Fruit fly (Drosophila melanogaster) whole organism, embryonic: Measurements from ENCODE around the gene CG18649.

ENCODE experiments used
- Ada2b ChIP-seq: fragments of 200-800 bp; sonication (Bioruptor generic); IDR thresholded peaks from 2 replicates; pipeline ENCODE4 v1.3.6; 2022; ENCODE audit warnings: missing biosample characterization, missing genetic modification characterization
- Blimp-1 ChIP-seq: fragments of 200-800 bp; sonication (Bioruptor generic); optimal IDR thresholded peaks from 3 replicates; lab custom pipeline; 2018; ENCODE audit warnings: missing biosample characterization, missing genetic modification characterization, mild to moderate bottlenecking, moderate library complexity, missing genetic modification reagents
- CG10274 ChIP-seq: fragments of 200-800 bp; sonication (Bioruptor generic); optimal IDR thresholded peaks from 3 replicates; lab custom pipeline; 2017; ENCODE audit warnings: missing biosample characterization, mild to moderate bottlenecking, missing genetic modification characterization
- CG10366 ChIP-seq: fragments of 200-800 bp; sonication (Bioruptor generic); IDR thresholded peaks from 2 replicates; pipeline ENCODE4 v1.3.6; 2022; ENCODE audit warnings: missing biosample characterization, missing genetic modification characterization
- CG10979 ChIP-seq: fragments of 200-800 bp; sonication (Bioruptor generic); optimal IDR thresholded peaks from 2 replicates; lab custom pipeline; 2018; ENCODE audit warnings: missing biosample characterization, mild to moderate bottlenecking, missing genetic modification characterization, moderate library complexity
- CG11085 ChIP-seq: fragments of 200-800 bp; sonication (Bioruptor generic); IDR thresholded peaks from 2 replicates; pipeline ENCODE4 v1.3.6; 2022; ENCODE audit warnings: missing biosample characterization, missing genetic modification characterization
- CG11398 ChIP-seq: fragments of 200-800 bp; sonication (Bioruptor generic); optimal IDR thresholded peaks from 2 replicates; lab custom pipeline; 2016; ENCODE audit warnings: missing biosample characterization, missing genetic modification characterization
- CG11560 ChIP-seq: fragments of 200-800 bp; sonication (Bioruptor generic); IDR thresholded peaks from 3 replicates; pipeline ENCODE4 v1.3.6; 2022; ENCODE audit warnings: missing biosample characterization, missing genetic modification characterization
- CG12744 ChIP-seq: fragments of 200-800 bp; sonication (Bioruptor generic); optimal IDR thresholded peaks from 2 replicates; lab custom pipeline; 2016; ENCODE audit warnings: missing biosample characterization, missing genetic modification characterization
- CG15514 ChIP-seq: fragments of 200-800 bp; sonication (Bioruptor generic); optimal IDR thresholded peaks from 3 replicates; lab custom pipeline; 2017; ENCODE audit warnings: missing biosample characterization, missing genetic modification characterization, mild to moderate bottlenecking, moderate library complexity, missing genetic modification reagents
- CG1792 ChIP-seq: fragments of 200-800 bp; sonication (Bioruptor generic); optimal IDR thresholded peaks from 2 replicates; lab custom pipeline; 2016; ENCODE audit warnings: missing biosample characterization, missing genetic modification characterization
- CG18599 ChIP-seq: fragments of 200-800 bp; sonication (Bioruptor generic); optimal IDR thresholded peaks from 3 replicates; lab custom pipeline; 2017; ENCODE audit warnings: missing biosample characterization, missing genetic modification characterization, mild to moderate bottlenecking, moderate library complexity, missing genetic modification reagents
- CG2199 ChIP-seq: fragments of 200-800 bp; sonication (Bioruptor generic); IDR thresholded peaks from 3 replicates; pipeline ENCODE4 v1.3.6; 2022; ENCODE audit warnings: missing biosample characterization, missing genetic modification characterization
- CG2712 ChIP-seq: fragments of 200-800 bp; optimal IDR thresholded peaks from 3 replicates; lab custom pipeline; 2019; ENCODE audit warnings: missing biosample characterization, mild to moderate bottlenecking, missing genetic modification characterization, moderate library complexity
- CG30020 ChIP-seq: fragments of 200-800 bp; optimal IDR thresholded peaks from 2 replicates; lab custom pipeline; 2019; ENCODE audit warnings: missing biosample characterization, mild to moderate bottlenecking, missing genetic modification characterization, moderate library complexity
- CG3163 ChIP-seq: fragments of 200-800 bp; sonication (Bioruptor generic); optimal IDR thresholded peaks from 3 replicates; lab custom pipeline; 2016; ENCODE audit warnings: missing biosample characterization, missing genetic modification characterization
- CG32772 ChIP-seq: fragments of 200-800 bp; sonication (Bioruptor generic); IDR thresholded peaks from 2 replicates; pipeline ENCODE4 v1.3.6; 2022; ENCODE audit warnings: missing biosample characterization, missing genetic modification characterization
- CG33213 ChIP-seq: fragments of 200-800 bp; sonication (Bioruptor generic); optimal IDR thresholded peaks from 3 replicates; lab custom pipeline; 2016; ENCODE audit warnings: missing biosample characterization, missing genetic modification characterization
- CG42726 ChIP-seq: fragments of 200-800 bp; sonication (Bioruptor generic); IDR thresholded peaks from 2 replicates; pipeline ENCODE4 v1.3.6; 2022; ENCODE audit warnings: missing biosample characterization, missing genetic modification characterization; ENCODE audit not compliant: partially characterized antibody
- CG4854 ChIP-seq: fragments of 200-800 bp; sonication (Bioruptor generic); optimal IDR thresholded peaks from 2 replicates; lab custom pipeline; 2016; ENCODE audit warnings: missing biosample characterization, missing genetic modification characterization, inconsistent platforms
- CG7271 ChIP-seq: fragments of 200-800 bp; sonication (Bioruptor generic); optimal IDR thresholded peaks from 2 replicates; lab custom pipeline; 2018; ENCODE audit warnings: missing biosample characterization, mild to moderate bottlenecking, missing genetic modification characterization, moderate library complexity
- CG7963 ChIP-seq: fragments of 200-800 bp; sonication (Bioruptor generic); IDR thresholded peaks from 3 replicates; pipeline ENCODE4 v1.3.6; 2022; ENCODE audit warnings: missing biosample characterization, missing genetic modification characterization; ENCODE audit not compliant: partially characterized antibody
- CG8765 ChIP-seq: fragments of 200-800 bp; sonication (Bioruptor generic); IDR thresholded peaks from 2 replicates; pipeline ENCODE4 v1.3.6; 2022; ENCODE audit warnings: missing biosample characterization, missing genetic modification characterization
- CTCF ChIP-seq: fragments of 200-800 bp; sonication (Bioruptor generic); optimal IDR thresholded peaks from 2 replicates; lab custom pipeline; 2017; ENCODE audit warnings: missing biosample characterization, mild to moderate bottlenecking, missing genetic modification characterization, moderate library complexity
- Chrac-16 ChIP-seq: fragments of 200-800 bp; sonication (Bioruptor generic); optimal IDR thresholded peaks from 3 replicates; lab custom pipeline; 2016; ENCODE audit warnings: missing biosample characterization, missing genetic modification characterization
- CrebB ChIP-seq: fragments of 200-800 bp; sonication (Bioruptor generic); optimal IDR thresholded peaks from 3 replicates; lab custom pipeline; 2018; ENCODE audit warnings: missing biosample characterization, mild to moderate bottlenecking, missing genetic modification characterization
- Doc3 ChIP-seq: fragments of 200-800 bp; sonication (Bioruptor generic); IDR thresholded peaks from 3 replicates; pipeline ENCODE4 v1.3.6; 2022; ENCODE audit warnings: missing biosample characterization, missing genetic modification characterization; ENCODE audit not compliant: partially characterized antibody
- Ets65A ChIP-seq: fragments of 200-800 bp; sonication (Bioruptor generic); peaks from one replicate; lab custom pipeline; 2016; ENCODE audit warnings: missing biosample characterization, missing genetic modification characterization
- Hr51 ChIP-seq, 2 experiments: fragments of 200-800 bp; sonication (Bioruptor generic); optimal IDR thresholded peaks; 2 replicates in 1 of 2; 3 replicates in 1 of 2; lab custom pipeline; 2016 to 2018; ENCODE audit warnings: missing biosample characterization in 2 of 2, missing genetic modification characterization in 2 of 2, mild to moderate bottlenecking in 1 of 2, moderate library complexity in 1 of 2
- Med ChIP-seq: fragments of 200-800 bp; sonication (Bioruptor generic); peaks from one replicate; lab custom pipeline; 2016; ENCODE audit warnings: missing biosample characterization, missing genetic modification characterization, mild to moderate bottlenecking, inconsistent platforms, moderate library complexity
- Optix ChIP-seq: fragments of 200-800 bp; sonication (Bioruptor generic); IDR thresholded peaks from 3 replicates; pipeline ENCODE4 v1.3.6; 2022; ENCODE audit warnings: missing biosample characterization, missing genetic modification characterization
- Ssrp ChIP-seq: fragments of 200-800 bp; sonication (Bioruptor generic); optimal IDR thresholded peaks from 2 replicates; lab custom pipeline; 2018; ENCODE audit warnings: missing biosample characterization, mild to moderate bottlenecking, missing genetic modification characterization, moderate library complexity
- amos ChIP-seq: fragments of 200-800 bp; sonication (Bioruptor generic); IDR thresholded peaks from 2 replicates; pipeline ENCODE4 v1.3.6; 2022; ENCODE audit warnings: missing biosample characterization, missing genetic modification characterization; ENCODE audit not compliant: partially characterized antibody
- dati ChIP-seq: fragments of 200-800 bp; sonication (Bioruptor generic); IDR thresholded peaks from 2 replicates; pipeline ENCODE4 v1.3.6; 2022; ENCODE audit warnings: missing biosample characterization, missing genetic modification characterization
- dysf ChIP-seq: fragments of 200-800 bp; sonication (Bioruptor generic); IDR thresholded peaks from 3 replicates; pipeline ENCODE4 v1.3.6; 2022; ENCODE audit warnings: missing biosample characterization, missing genetic modification characterization
- en ChIP-seq: fragments of 200-800 bp; sonication (Bioruptor generic); optimal IDR thresholded peaks from 2 replicates; lab custom pipeline; 2016; ENCODE audit warnings: missing biosample characterization, missing genetic modification characterization
- eve ChIP-seq, 2 experiments: fragments of >200 bp; optimal IDR thresholded peaks; 2 replicates each; lab custom pipeline; 2017; ENCODE audit warnings: missing biosample characterization in 2 of 2, missing genetic modification characterization in 2 of 2
- gce ChIP-seq: fragments of 200-800 bp; sonication (Bioruptor generic); IDR thresholded peaks from 3 replicates; pipeline ENCODE4 v1.3.6; 2022; ENCODE audit warnings: missing biosample characterization, missing genetic modification characterization
- gcm ChIP-seq: fragments of 200-800 bp; sonication (Bioruptor generic); optimal IDR thresholded peaks from 2 replicates; lab custom pipeline; 2019; ENCODE audit warnings: missing biosample characterization, mild to moderate bottlenecking, missing genetic modification characterization, moderate library complexity
- gsb ChIP-seq: fragments of 200-800 bp; sonication (Bioruptor generic); IDR thresholded peaks from 2 replicates; pipeline ENCODE4 v1.3.6; 2022; ENCODE audit warnings: missing biosample characterization, missing genetic modification characterization
- gsb-n ChIP-seq: fragments of 200-800 bp; sonication (Bioruptor generic); optimal IDR thresholded peaks from 3 replicates; lab custom pipeline; 2018; ENCODE audit warnings: missing biosample characterization, mild to moderate bottlenecking, missing genetic modification characterization
- hb ChIP-seq: fragments of 200-800 bp; sonication (Bioruptor generic); IDR thresholded peaks from 3 replicates; pipeline ENCODE4 v1.3.6; 2022; ENCODE audit warnings: missing biosample characterization, missing genetic modification characterization; ENCODE audit not compliant: partially characterized antibody
- jing ChIP-seq: fragments of 200-800 bp; sonication (Bioruptor generic); optimal IDR thresholded peaks from 2 replicates; lab custom pipeline; 2018; ENCODE audit warnings: missing biosample characterization, mild to moderate bottlenecking, missing genetic modification characterization
- lmd ChIP-seq: fragments of 200-800 bp; sonication (Bioruptor generic); IDR thresholded peaks from 2 replicates; pipeline ENCODE4 v1.3.6; 2022; ENCODE audit warnings: missing biosample characterization, missing genetic modification characterization
- lola ChIP-seq, 3 experiments: fragments of >200 bp in 2 of 3; fragments of 200-800 bp in 1 of 3; sonication (Bioruptor generic) in 1 of 3; optimal IDR thresholded peaks; 2 replicates each; lab custom pipeline; 2017 to 2019; ENCODE audit warnings: missing biosample characterization in 3 of 3, missing genetic modification characterization in 3 of 3, mild to moderate bottlenecking in 1 of 3, moderate library complexity in 1 of 3
- org-1 ChIP-seq: fragments of 200-800 bp; sonication (Bioruptor generic); optimal IDR thresholded peaks from 2 replicates; lab custom pipeline; 2017; ENCODE audit warnings: missing biosample characterization, missing genetic modification characterization
- row ChIP-seq: fragments of 200-800 bp; sonication (Bioruptor generic); IDR thresholded peaks from 3 replicates; pipeline ENCODE4 v1.3.6; 2022; ENCODE audit warnings: missing biosample characterization, missing genetic modification characterization
- slou ChIP-seq: fragments of 200-800 bp; sonication (Bioruptor generic); optimal IDR thresholded peaks from 3 replicates; lab custom pipeline; 2016; ENCODE audit warnings: missing biosample characterization, missing genetic modification characterization
- sob ChIP-seq: fragments of 200-800 bp; sonication (Bioruptor generic); IDR thresholded peaks from 2 replicates; pipeline ENCODE4 v1.3.6; 2022; ENCODE audit warnings: missing biosample characterization, missing genetic modification characterization
- sug ChIP-seq: fragments of 200-800 bp; optimal IDR thresholded peaks from 2 replicates; lab custom pipeline; 2019; ENCODE audit warnings: missing biosample characterization, mild to moderate bottlenecking, missing genetic modification characterization, moderate library complexity
- ttk ChIP-seq: fragments of 200-800 bp; sonication (Bioruptor generic); IDR thresholded peaks from 2 replicates; pipeline ENCODE4 v2.1.2; 2022; ENCODE audit warnings: missing biosample characterization, missing genetic modification characterization
- tup ChIP-seq: fragments of 200-800 bp; sonication (Bioruptor generic); optimal IDR thresholded peaks from 2 replicates; lab custom pipeline; 2016; ENCODE audit warnings: missing biosample characterization, mild to moderate bottlenecking, missing genetic modification characterization, moderate library complexity

Gene CG18649

DNA sequence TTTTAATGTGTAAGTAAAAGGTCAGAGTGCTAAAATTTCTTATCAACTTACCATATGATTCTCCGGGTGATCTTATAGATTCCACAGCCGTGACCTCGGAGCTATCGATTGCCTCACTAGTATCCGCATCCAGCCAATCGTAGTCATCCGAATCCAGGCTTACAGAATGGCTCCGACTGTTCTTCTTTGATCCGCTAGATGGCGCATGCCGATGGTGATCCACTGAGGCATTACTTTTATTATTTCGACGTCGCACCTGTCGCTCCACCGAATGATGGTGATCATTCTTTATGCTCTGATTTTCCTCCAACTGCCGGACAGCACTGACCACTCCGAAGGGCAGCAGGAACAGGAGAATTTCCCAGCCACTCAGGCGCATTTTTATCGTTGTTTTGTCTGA, 42.8 kb downstream of the CG18649 start:
- TF ChIP-seq hb: 0 out of 3 replicates have a peak, but pooled peaks have one; percentile 40
- no peak for TF ChIP-seq amos (GFP tag; lab: Robert Waterston, UW)
- TF ChIP-seq CG10979: peak; percentile 48
- 0 out of 3 replicates have a peak, but pooled peaks have one; percentile 37 for TF ChIP-seq CG2199
- TF ChIP-seq CTCF (GFP tag; lab: Kevin White, UChicago): peak; percentile 80

DNA sequence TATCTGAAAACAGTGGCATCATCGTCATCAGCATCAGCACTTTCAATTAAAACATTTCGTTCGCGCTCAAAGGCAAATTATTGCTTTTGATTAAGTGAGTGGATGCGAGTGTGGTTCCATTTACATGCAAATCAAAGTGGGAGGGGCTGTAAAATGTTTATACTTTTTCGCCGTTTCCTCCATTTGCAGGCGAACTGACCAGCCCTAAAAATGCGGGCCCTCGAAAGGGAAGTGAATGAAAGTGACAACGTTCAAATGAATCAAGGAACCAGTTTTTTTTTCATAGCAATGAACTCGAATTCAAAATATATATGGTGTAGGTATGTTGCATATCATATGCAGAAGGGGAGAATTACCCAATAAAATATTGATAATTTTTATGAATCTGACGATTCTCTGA, 43.3 kb downstream of the CG18649 start:
- TF ChIP-seq eve (GFP tag; optimal IDR thresholded peaks at IDR 0.05; lab: Kevin White, UChicago) (peak in 1 of 2 experiments; percentile 20), CG7271 (tag; lab: Kevin White, UChicago) (no peak), gsb-n (no peak), CG15514 (peak; percentile 16), CG11560 (tag; lab: Robert Waterston, UW) (no peak), CG2199 (peak; percentile 17; the same call in 2 of the 3 replicates), lmd (GFP tag; lab: Robert Waterston, UW) (no peak), Optix (no peak), row (GFP tag; lab: Robert Waterston, UW) (no peak), CrebB (tag; lab: Kevin White, UChicago) (no peak), CG42726 (GFP tag; lab: Robert Waterston, UW) (no peak), Ada2b (GFP tag; lab: Robert Waterston, UW) (no peak), Doc3 (GFP tag; lab: Robert Waterston, UW) (no peak), gsb (no peak), Ets65A (GFP tag; lab: Kevin White, UChicago) (no peak), gcm (GFP tag; lab: Kevin White, UChicago) (peak; percentile 66), sug (tag; lab: Kevin White, UChicago) (no peak), CG1792 (GFP tag; lab: Kevin White, UChicago) (no peak), CG18599 (GFP tag; lab: Kevin White, UChicago) (no peak), ttk (no peak), en (no peak), Blimp-1 (GFP tag; lab: Kevin White, UChicago) (peak; percentile 81), gce (no peak), dati (GFP tag; lab: Robert Waterston, UW) (no peak), sob (GFP tag; lab: Robert Waterston, UW) (no peak), CG12744 (GFP tag; lab: Kevin White, UChicago) (no peak), tup (GFP tag; lab: Kevin White, UChicago) (no peak), dysf (no peak), CG30020 (tag; lab: Kevin White, UChicago) (no peak), lola (GFP tag; optimal IDR thresholded peaks at IDR 0.05; lab: Kevin White, UChicago) (no peak), CG7963 (no peak), slou (GFP tag; lab: Kevin White, UChicago) (no peak)

DNA sequence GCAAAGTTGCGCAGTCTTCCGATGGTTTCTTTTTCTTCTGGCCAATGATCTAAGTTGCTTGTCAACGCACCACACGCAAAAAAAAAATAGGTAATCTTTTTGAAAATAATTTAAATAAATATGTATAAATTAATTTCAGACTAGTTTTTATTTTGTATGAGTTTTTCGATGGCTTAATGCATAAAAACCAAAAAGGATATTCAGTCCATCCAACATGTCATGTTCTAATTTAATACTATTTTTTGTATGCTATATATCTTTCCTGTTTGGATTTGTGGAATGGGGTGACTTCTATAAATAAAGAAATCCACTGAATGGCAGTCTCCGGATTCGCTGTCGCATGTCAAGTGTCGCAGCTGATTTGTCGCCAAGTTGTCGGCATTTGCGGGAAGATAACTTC, 44.3 kb downstream of the CG18649 start:
- no peak for TF ChIP-seq CG11085 (GFP tag; lab: Robert Waterston, UW)
- TF ChIP-seq CG3163: no peak
- TF ChIP-seq Med (GFP tag; lab: Kevin White, UChicago): no peak
- TF ChIP-seq Chrac-16 (GFP tag; lab: Kevin White, UChicago): no peak
- TF ChIP-seq CG10366 (GFP tag; lab: Robert Waterston, UW): no peak
- no peak for TF ChIP-seq CG8765 (GFP tag; lab: Robert Waterston, UW)
- TF ChIP-seq CG4854: no peak
- TF ChIP-seq CG32772 (GFP tag; lab: Robert Waterston, UW): peak; percentile 9; the same call in 1 of the 2 replicates
- no peak for TF ChIP-seq CG11398 (GFP tag; lab: Kevin White, UChicago)
- peak in 1 of 2 experiments; percentile 49 for TF ChIP-seq Hr51 (GFP tag; optimal IDR thresholded peaks at IDR 0.05; lab: Kevin White, UChicago)
- TF ChIP-seq Ssrp (tag; lab: Kevin White, UChicago): no peak
- TF ChIP-seq CG10274 (GFP tag; lab: Kevin White, UChicago): no peak
- TF ChIP-seq CG33213 (GFP tag; lab: Kevin White, UChicago): no peak
- TF ChIP-seq org-1 (GFP tag; lab: Kevin White, UChicago): no peak
- TF ChIP-seq CG2712 (tag; lab: Kevin White, UChicago): peak; percentile 11
- no peak for TF ChIP-seq jing (GFP tag; lab: Kevin White, UChicago)
